Fruit fly (Drosophila melanogaster) whole organism, prepupa: ENCODE data around the gene CG13995.

ENCODE experiments used
- CG11902 ChIP-seq: fragments of 200-800 bp; sonication (Bioruptor generic); optimal IDR thresholded peaks from 3 replicates; lab custom pipeline; 2016; ENCODE audit warnings: missing biosample characterization, missing genetic modification characterization
- CG15336 ChIP-seq: fragments of 200-800 bp; sonication (Bioruptor generic); IDR thresholded peaks from 2 replicates; pipeline ENCODE4 v1.3.6; 2022; ENCODE audit warnings: missing biosample characterization, missing genetic modification characterization
- CG1621 ChIP-seq: fragments of 200-800 bp; sonication (Bioruptor generic); optimal IDR thresholded peaks from 3 replicates; lab custom pipeline; 2018; ENCODE audit warnings: missing biosample characterization, mild to moderate bottlenecking, missing genetic modification characterization
- CG16779 ChIP-seq: fragments of 200-800 bp; sonication (Bioruptor generic); optimal IDR thresholded peaks from 3 replicates; lab custom pipeline; 2017; ENCODE audit warnings: missing biosample characterization, mild to moderate bottlenecking, missing genetic modification characterization
- CG31627 ChIP-seq: fragments of 200-800 bp; sonication (Bioruptor generic); optimal IDR thresholded peaks from 3 replicates; lab custom pipeline; 2016; ENCODE audit warnings: missing biosample characterization, missing genetic modification characterization
- CG32006 ChIP-seq: fragments of 200-800 bp; sonication (Bioruptor generic); optimal IDR thresholded peaks from 3 replicates; lab custom pipeline; 2017; ENCODE audit warnings: missing biosample characterization, mild to moderate bottlenecking, missing genetic modification characterization
- CG3919 ChIP-seq: fragments of 200-800 bp; sonication (Bioruptor generic); optimal IDR thresholded peaks from 3 replicates; lab custom pipeline; 2016; ENCODE audit warnings: missing biosample characterization, missing genetic modification characterization
- CG6276 ChIP-seq: fragments of 200-800 bp; sonication (Bioruptor generic); optimal IDR thresholded peaks from 2 replicates; lab custom pipeline; 2017; ENCODE audit warnings: missing biosample characterization, mild to moderate bottlenecking, missing genetic modification characterization
- CG6854 ChIP-seq: fragments of 200-800 bp; sonication (Bioruptor generic); optimal IDR thresholded peaks from 2 replicates; lab custom pipeline; 2017; ENCODE audit warnings: missing biosample characterization, mild to moderate bottlenecking, missing genetic modification characterization
- CG8119 ChIP-seq: fragments of 200-800 bp; sonication (Bioruptor generic); IDR thresholded peaks from 3 replicates; pipeline ENCODE4 v1.3.6; 2022; ENCODE audit warnings: missing biosample characterization, missing genetic modification characterization
- CG8319 ChIP-seq: fragments of 200-800 bp; sonication (Bioruptor generic); optimal IDR thresholded peaks from 3 replicates; lab custom pipeline; 2016; ENCODE audit warnings: missing biosample characterization, missing genetic modification characterization
- CG8632 ChIP-seq: fragments of 200-800 bp; sonication (Bioruptor generic); optimal IDR thresholded peaks from 3 replicates; lab custom pipeline; 2016; ENCODE audit warnings: missing biosample characterization, missing genetic modification characterization
- Eip75B ChIP-seq: fragments of 200-800 bp; sonication (Bioruptor generic); optimal IDR thresholded peaks from 3 replicates; lab custom pipeline; 2016; ENCODE audit warnings: missing biosample characterization, missing genetic modification characterization
- Eip93F ChIP-seq: fragments of 200-800 bp; sonication (Bioruptor generic); optimal IDR thresholded peaks from 2 replicates; lab custom pipeline; 2016; ENCODE audit warnings: missing biosample characterization, mild to moderate bottlenecking, missing genetic modification characterization
- Ets21C ChIP-seq: fragments of 200-800 bp; sonication (Bioruptor generic); optimal IDR thresholded peaks from 3 replicates; lab custom pipeline; 2016; ENCODE audit warnings: missing biosample characterization, missing genetic modification characterization
- Ets96B ChIP-seq: fragments of 200-800 bp; optimal IDR thresholded peaks from 2 replicates; lab custom pipeline; 2019; ENCODE audit warnings: missing biosample characterization, mild to moderate bottlenecking, missing genetic modification characterization, moderate library complexity
- Gug ChIP-seq: fragments of 200-800 bp; sonication (Bioruptor generic); IDR thresholded peaks from 2 replicates; pipeline ENCODE4 v1.3.6; 2022; ENCODE audit warnings: missing biosample characterization, missing genetic modification characterization
- Lpt ChIP-seq: fragments of 200-800 bp; sonication (Bioruptor generic); optimal IDR thresholded peaks from 3 replicates; lab custom pipeline; 2016; ENCODE audit warnings: missing biosample characterization, missing genetic modification characterization
- Met ChIP-seq: fragments of 200-800 bp; sonication (Bioruptor generic); optimal IDR thresholded peaks from 3 replicates; lab custom pipeline; 2016; ENCODE audit warnings: missing biosample characterization, missing genetic modification characterization
- Smox ChIP-seq: fragments of 200-800 bp; sonication (Bioruptor generic); optimal IDR thresholded peaks from 3 replicates; lab custom pipeline; 2016; ENCODE audit warnings: missing biosample characterization, missing genetic modification characterization
- Sox102F ChIP-seq: fragments of 200-800 bp; sonication (Bioruptor generic); optimal IDR thresholded peaks from 2 replicates; lab custom pipeline; 2016; ENCODE audit warnings: missing biosample characterization, mild to moderate bottlenecking, missing genetic modification characterization
- Sox14 ChIP-seq: fragments of 200-800 bp; sonication (Bioruptor generic); optimal IDR thresholded peaks from 3 replicates; lab custom pipeline; 2016; ENCODE audit warnings: missing biosample characterization, missing genetic modification characterization
- Sox15 ChIP-seq: fragments of 200-800 bp; sonication (Bioruptor generic); optimal IDR thresholded peaks from 3 replicates; lab custom pipeline; 2016; ENCODE audit warnings: missing biosample characterization, missing genetic modification characterization
- achi ChIP-seq: fragments of 200-800 bp; sonication (Bioruptor generic); optimal IDR thresholded peaks from 3 replicates; lab custom pipeline; 2016; ENCODE audit warnings: missing biosample characterization, missing genetic modification characterization
- acj6 ChIP-seq: fragments of 200-800 bp; sonication (Bioruptor generic); optimal IDR thresholded peaks from 3 replicates; lab custom pipeline; 2016; ENCODE audit warnings: missing biosample characterization, missing genetic modification characterization
- dsx ChIP-seq: fragments of 200-800 bp; optimal IDR thresholded peaks from 3 replicates; lab custom pipeline; 2019; ENCODE audit warnings: missing biosample characterization, mild to moderate bottlenecking, missing genetic modification characterization, moderate library complexity; ENCODE audit not compliant: poor library complexity, severe bottlenecking
- eg ChIP-seq: fragments of 200-800 bp; sonication (Bioruptor generic); IDR thresholded peaks from 3 replicates; pipeline ENCODE4 v1.3.6; 2022; ENCODE audit warnings: missing biosample characterization, missing genetic modification characterization
- esn ChIP-seq: fragments of 200-800 bp; sonication (Bioruptor generic); optimal IDR thresholded peaks from 2 replicates; lab custom pipeline; 2016; ENCODE audit warnings: missing biosample characterization, mild to moderate bottlenecking, missing genetic modification characterization, moderate library complexity
- fd59A ChIP-seq: fragments of 200-800 bp; sonication (Bioruptor generic); optimal IDR thresholded peaks from 2 replicates; lab custom pipeline; 2017; ENCODE audit warnings: missing biosample characterization, mild to moderate bottlenecking, missing genetic modification characterization, missing genetic modification reagents
- fkh ChIP-seq: fragments of 200-800 bp; sonication (Bioruptor generic); optimal IDR thresholded peaks from 3 replicates; lab custom pipeline; 2017; ENCODE audit warnings: missing biosample characterization, mild to moderate bottlenecking, missing genetic modification characterization, moderate library complexity
- lz ChIP-seq: fragments of 200-800 bp; sonication (Bioruptor generic); optimal IDR thresholded peaks from 3 replicates; lab custom pipeline; 2016; ENCODE audit warnings: missing biosample characterization, missing genetic modification characterization
- net ChIP-seq: fragments of 200-800 bp; sonication (Bioruptor generic); optimal IDR thresholded peaks from 3 replicates; lab custom pipeline; 2016; ENCODE audit warnings: missing biosample characterization, missing genetic modification characterization
- salr ChIP-seq, 2 experiments: fragments of 200-800 bp; sonication (Bioruptor generic); optimal IDR thresholded peaks; 3 replicates each; lab custom pipeline; 2016 to 2018; ENCODE audit warnings: missing biosample characterization in 2 of 2, missing genetic modification characterization in 2 of 2, mild to moderate bottlenecking in 1 of 2
- spab ChIP-seq: fragments of 200-800 bp; sonication (Bioruptor generic); optimal IDR thresholded peaks from 2 replicates; lab custom pipeline; 2017; ENCODE audit warnings: missing biosample characterization, mild to moderate bottlenecking, missing genetic modification characterization, missing genetic modification reagents
- ss ChIP-seq, 2 experiments: fragments of 200-800 bp; sonication (Bioruptor generic); optimal IDR thresholded peaks; 2 replicates in 1 of 2; 3 replicates in 1 of 2; lab custom pipeline; 2017 to 2018; ENCODE audit warnings: mild to moderate bottlenecking in 2 of 2, missing biosample characterization in 2 of 2, missing genetic modification characterization in 2 of 2, moderate library complexity in 1 of 2
- svp ChIP-seq: fragments of 200-800 bp; sonication (Bioruptor generic); peaks from one replicate; lab custom pipeline; 2016; ENCODE audit warnings: missing biosample characterization, missing genetic modification characterization
- topi ChIP-seq: fragments of 200-800 bp; sonication (Bioruptor generic); optimal IDR thresholded peaks from 3 replicates; lab custom pipeline; 2016; ENCODE audit warnings: missing biosample characterization, missing genetic modification characterization

Gene CG13995

dm6 chr2L:6053874-6054469 is at the start of gene CG13995:
TSS of gene CG13995 (plus strand) at chr2L:6054302.
- TF ChIP-seq CG1621 (tag; lab: Kevin White, UChicago) (peak; percentile 53), CG11902 (GFP tag; lab: Kevin White, UChicago) (no peak), lz (GFP tag; lab: Kevin White, UChicago) (no peak), CG15336 (GFP tag; lab: Robert Waterston, UW) (0 out of 2 replicates have a peak, but pooled peaks have one; percentile 20), Lpt (GFP tag; lab: Kevin White, UChicago) (no peak), CG16779 (no peak), achi (GFP tag; lab: Kevin White, UChicago) (no peak), net (no peak), CG31627 (GFP tag; lab: Kevin White, UChicago) (no peak), ss (GFP tag; optimal IDR thresholded peaks at IDR 0.05; lab: Kevin White, UChicago) (peak; percentile 8 to 19), Sox15 (GFP tag; lab: Kevin White, UChicago) (no peak)

dm6 chr2L:6006508-6007232 is 47.4 kb upstream of the CG13995 start, which contains the start of gene Gal:
TSS of gene Gal (minus strand) at chr2L:6006827.
- TF ChIP-seq CG15336 (GFP tag; lab: Robert Waterston, UW) (0 out of 2 replicates have a peak, but pooled peaks have one; percentile 29), CG6854 (no peak), svp (GFP tag; lab: Kevin White, UChicago) (peak; percentile 73)
- TF ChIP-seq, all 60 proteins: peak for 2

- TF ChIP-seq Smox (GFP tag; lab: Kevin White, UChicago) (no peak), fkh (GFP tag; lab: Kevin White, UChicago) (no peak), ss (GFP tag; optimal IDR thresholded peaks at IDR 0.05; lab: Kevin White, UChicago) (no peak)
- TF ChIP-seq, all 60 proteins: peak for 0
Observed at dm6 chr2L:6012303-6013070, 41.6 kb upstream of the CG13995 start, which contains the start of gene CG9098. TSS of gene CG9098 (minus strand) at chr2L:6012338.

dm6 chr2L:6013071-6013417 is 41.1 kb upstream of the CG13995 start:
- no peak for TF ChIP-seq CG8632 (GFP tag; lab: Kevin White, UChicago)
- TF ChIP-seq Gug (GFP tag; lab: Robert Waterston, UW): no peak
- no peak for TF ChIP-seq CG3919 (GFP tag; lab: Kevin White, UChicago)
- TF ChIP-seq CG6276 (GFP tag; lab: Kevin White, UChicago): no peak
- no peak for TF ChIP-seq net
- no peak for TF ChIP-seq acj6 (GFP tag; lab: Kevin White, UChicago)
- no peak for TF ChIP-seq ss (GFP tag; optimal IDR thresholded peaks at IDR 0.05; lab: Kevin White, UChicago)
- TF ChIP-seq Eip75B (GFP tag; lab: Kevin White, UChicago): no peak
- TF ChIP-seq CG32006 (GFP tag; lab: Kevin White, UChicago): no peak
- no peak for TF ChIP-seq Met (GFP tag; lab: Kevin White, UChicago)
- no peak for TF ChIP-seq Smox (GFP tag; lab: Kevin White, UChicago)
- no peak for TF ChIP-seq spab (GFP tag; lab: Kevin White, UChicago)
- TF ChIP-seq esn (GFP tag; lab: Kevin White, UChicago): no peak
- TF ChIP-seq Sox14 (GFP tag; lab: Kevin White, UChicago): no peak

dm6 chr2L:6019352-6020131 is 34.6 kb upstream of the CG13995 start, which contains the start of gene H2.0:
TSS of gene H2.0 (minus strand) at chr2L:6019402.
- TF ChIP-seq Sox15 (GFP tag; lab: Kevin White, UChicago) (peak; percentile 26), salr (GFP tag; optimal IDR thresholded peaks at IDR 0.05; lab: Kevin White, UChicago) (peak in 1 of 2 experiments; percentile 64), Ets21C (GFP tag; lab: Kevin White, UChicago) (peak; percentile 67), CG8319 (GFP tag; lab: Kevin White, UChicago) (peak; percentile 28), eg (GFP tag; lab: Robert Waterston, UW) (0 out of 3 replicates have a peak, but pooled peaks have one; percentile 8), Eip93F (GFP tag; lab: Kevin White, UChicago) (no peak), fd59A (peak; percentile 64), spab (GFP tag; lab: Kevin White, UChicago) (peak; percentile 63), dsx (GFP tag; lab: Kevin White, UChicago) (no peak), Sox102F (GFP tag; lab: Kevin White, UChicago) (peak; percentile 55), ss (GFP tag; optimal IDR thresholded peaks at IDR 0.05; lab: Kevin White, UChicago) (peak; percentile 31 to 72), CG8119 (peak; percentile 71), topi (GFP tag; lab: Kevin White, UChicago) (peak; percentile 78), Ets96B (peak; percentile 70), Sox14 (GFP tag; lab: Kevin White, UChicago) (peak; percentile 75), CG32006 (GFP tag; lab: Kevin White, UChicago) (peak; percentile 81), acj6 (GFP tag; lab: Kevin White, UChicago) (peak; percentile 68)
